Worm (Caenorhabditis elegans): ENCODE results near the gene rnh-1.0.
A peak's percentile ranks its signal among the peaks of the same experiment; 100 is the strongest.

Gene rnh-1.0

ce11 chrII:5031612-5032011 lies 36.5 kb downstream of the rnh-1.0 start, which contains the start of gene wdr-83:
wdr-83 (minus strand) TSS chrII:5031712.
- TF ChIP-seq hlh-8 (tag; optimal IDR thresholded peaks at IDR 0.05) (no peak), zip-5 (tag; optimal IDR thresholded peaks at IDR 0.05) (no peak)

ce11 chrII:5032669-5033068 lies 37.5 kb downstream of the rnh-1.0 start:
- TF ChIP-seq unc-42 (tag; optimal IDR thresholded peaks at IDR 0.05) (peak; percentile 78), hlh-6 (tag; optimal IDR thresholded peaks at IDR 0.05) (peak; percentile 97), ahr-1 (tag; optimal IDR thresholded peaks at IDR 0.05) (peak; percentile 76), fkh-10 (GFP tag; optimal IDR thresholded peaks at IDR 0.05) (no peak), hlh-15 (tag; optimal IDR thresholded peaks at IDR 0.05) (peak; percentile 80), nfya-1 (tag; optimal IDR thresholded peaks at IDR 0.05) (peak; percentile 78), C38D4.7 (GFP tag; optimal IDR thresholded peaks at IDR 0.05) (peak; percentile 85), K09A11.1 (tag; optimal IDR thresholded peaks at IDR 0.05; ENCODE audit: insufficient read depth) (peak; percentile 78), hlh-30 (tag; optimal IDR thresholded peaks at IDR 0.05; ENCODE audit: insufficient read depth) (no peak), elt-4 (tag; optimal IDR thresholded peaks at IDR 0.05) (peak; percentile 15), pha-2 (tag; optimal IDR thresholded peaks at IDR 0.05) (peak; percentile 88), ceh-19 (GFP tag; optimal IDR thresholded peaks at IDR 0.05) (peak; percentile 83), fax-1 (tag; optimal IDR thresholded peaks at IDR 0.05) (peak; percentile 82), gmeb-2 (tag; optimal IDR thresholded peaks at IDR 0.05) (peak; percentile 87), sox-4 (tag; optimal IDR thresholded peaks at IDR 0.05) (peak; percentile 88), ceh-22 (tag; optimal IDR thresholded peaks at IDR 0.05) (peak; percentile 22), pag-3 (tag; optimal IDR thresholded peaks at IDR 0.05; ENCODE audit: borderline replicate concordance) (peak; percentile 15), lim-6 (tag; optimal IDR thresholded peaks at IDR 0.05) (no peak), pqm-1 (tag; optimal IDR thresholded peaks at IDR 0.05) (peak; percentile 73), hlh-8 (tag; optimal IDR thresholded peaks at IDR 0.05) (peak; percentile 79), lin-11 (tag; optimal IDR thresholded peaks at IDR 0.05) (peak; percentile 75), K02D7.2 (tag; optimal IDR thresholded peaks at IDR 0.05) (peak; percentile 86), dmd-4 (tag; optimal IDR thresholded peaks at IDR 0.05; ENCODE audit: borderline replicate concordance) (peak; percentile 55), nhr-232 (tag; optimal IDR thresholded peaks at IDR 0.05) (peak; percentile 87), tbx-2 (tag; optimal IDR thresholded peaks at IDR 0.05) (peak; percentile 85), ceh-48 (tag; optimal IDR thresholded peaks at IDR 0.05) (peak; percentile 77), ztf-16 (tag; optimal IDR thresholded peaks at IDR 0.05) (peak; percentile 86), unc-55 (GFP tag; optimal IDR thresholded peaks at IDR 0.05) (no peak), rnt-1 (tag; optimal IDR thresholded peaks at IDR 0.05) (peak; percentile 58), ttx-3 (tag; optimal IDR thresholded peaks at IDR 0.05) (peak; percentile 81), syd-9 (tag; optimal IDR thresholded peaks at IDR 0.05) (peak; percentile 84), che-1 (tag; optimal IDR thresholded peaks at IDR 0.05) (peak; percentile 90), elt-2 (tag; optimal IDR thresholded peaks at IDR 0.05) (peak; percentile 100), pat-9 (tag; optimal IDR thresholded peaks at IDR 0.05) (peak; percentile 88), madf-2 (tag; optimal IDR thresholded peaks at IDR 0.05) (peak; percentile 81), pax-1 (tag; optimal IDR thresholded peaks at IDR 0.05) (no peak), ama-1 (optimal IDR thresholded peaks at IDR 0.05) (no peak), odd-2 (tag; optimal IDR thresholded peaks at IDR 0.05) (peak; percentile 54), ceh-9 (tag; optimal IDR thresholded peaks at IDR 0.05) (peak; percentile 49), unc-3 (GFP tag; conservative IDR thresholded peaks at IDR 0.05) (peak; percentile 86), unc-3 (tag; optimal IDR thresholded peaks at IDR 0.05) (peak; percentile 81), ceh-18 (tag; optimal IDR thresholded peaks at IDR 0.05) (peak; percentile 91), ceh-30 (tag; optimal IDR thresholded peaks at IDR 0.05) (no peak), ceh-24 (tag; optimal IDR thresholded peaks at IDR 0.05) (peak; percentile 72), sdc-2 (tag; optimal IDR thresholded peaks at IDR 0.05) (peak; percentile 90), npax-4 (tag; optimal IDR thresholded peaks at IDR 0.05) (peak; percentile 73), ceh-31 (tag; optimal IDR thresholded peaks at IDR 0.05) (peak; percentile 75), ceh-45 (GFP tag; IDR thresholded peaks at IDR 0.05) (peak; percentile 77; the same call in 1 of the 2 replicates), F13H6.1 (tag; optimal IDR thresholded peaks at IDR 0.05) (peak; percentile 86), mec-3 (tag; optimal IDR thresholded peaks at IDR 0.05; ENCODE audit: borderline replicate concordance) (peak; percentile 58)

All from whole organism, late embryonic.